Fruit fly (Drosophila melanogaster): ENCODE data around the gene CG17568.
A peak's percentile ranks its signal among the peaks of the same experiment; 100 is the strongest.

CG17568 gene

dm6 chr2L:19161307-19161999 is 20.0 kb downstream of the CG17568 start (continued):
- TF ChIP-seq CG3281 (GFP tag; optimal IDR thresholded peaks at IDR 0.05) (no peak), Dbx (GFP tag; IDR thresholded peaks at IDR 0.05) (no peak), seq (GFP tag; IDR thresholded peaks at IDR 0.05) (no peak), CG1832 (GFP tag; optimal IDR thresholded peaks at IDR 0.05) (peak; percentile 68), her (GFP tag; optimal IDR thresholded peaks at IDR 0.05) (no peak), CG4328 (GFP tag; optimal IDR thresholded peaks at IDR 0.05) (no peak), CG17612 (GFP tag; IDR thresholded peaks at IDR 0.05) (no peak), Aef1 (GFP tag; IDR thresholded peaks at IDR 0.05) (no peak), D (optimal IDR thresholded peaks at IDR 0.05) (peak; percentile 64), D (GFP tag; optimal IDR thresholded peaks at IDR 0.05) (no peak), CG10321 (GFP tag; IDR thresholded peaks at IDR 0.05) (peak; percentile 27; the same call in 1 of the 2 replicates), ci (GFP tag; IDR thresholded peaks at IDR 0.05) (0 out of 3 replicates have a peak, but pooled peaks have one; percentile 16), gem (tag; optimal IDR thresholded peaks at IDR 0.05) (no peak), CG10431 (GFP tag; optimal IDR thresholded peaks at IDR 0.05) (no peak), CG2199 (GFP tag; IDR thresholded peaks at IDR 0.05) (peak; percentile 75), Trl (optimal IDR thresholded peaks at IDR 0.05) (peak; percentile 19 to 69), Trl (GFP tag; optimal IDR thresholded peaks at IDR 0.05) (no peak), eve (GFP tag; optimal IDR thresholded peaks at IDR 0.05) (no peak), tx (GFP tag; optimal IDR thresholded peaks at IDR 0.05) (no peak), bsh (GFP tag; optimal IDR thresholded peaks at IDR 0.05) (peak in 1 of 2 experiments; percentile 94), CG17359 (tag; optimal IDR thresholded peaks at IDR 0.05) (peak; percentile 70), pfk (GFP tag; optimal IDR thresholded peaks at IDR 0.05) (peak; percentile 87), Optix (GFP tag; IDR thresholded peaks at IDR 0.05) (no peak), chinmo (GFP tag; IDR thresholded peaks at IDR 0.05; ENCODE audit: partially characterized antibody) (no peak), CG15073 (GFP tag; optimal IDR thresholded peaks at IDR 0.05) (peak; percentile 98), CG8478 (optimal IDR thresholded peaks at IDR 0.05) (peak; percentile 42), nom (GFP tag; optimal IDR thresholded peaks at IDR 0.05) (peak; percentile 99), corto (GFP tag; optimal IDR thresholded peaks at IDR 0.05) (peak; percentile 60), CG4854 (GFP tag; optimal IDR thresholded peaks at IDR 0.05) (no peak), fd96Cb (tag; optimal IDR thresholded peaks at IDR 0.05) (no peak), NFAT (GFP tag; IDR thresholded peaks at IDR 0.05) (no peak), chn (GFP tag; optimal IDR thresholded peaks at IDR 0.05) (peak; percentile 10), kay (GFP tag; optimal IDR thresholded peaks at IDR 0.05) (no peak), E2f1 (GFP tag; IDR thresholded peaks at IDR 0.05) (no peak), abd-A (tag; optimal IDR thresholded peaks at IDR 0.05) (no peak), crol (GFP tag; IDR thresholded peaks at IDR 0.05) (peak; percentile 46), Drgx (GFP tag; IDR thresholded peaks at IDR 0.05) (peak; percentile 47), kni (GFP tag; optimal IDR thresholded peaks at IDR 0.05) (peak; percentile 77), Nf-YC (tag; optimal IDR thresholded peaks at IDR 0.05) (no peak), pum (GFP tag; optimal IDR thresholded peaks at IDR 0.05) (no peak), CG11247 (GFP tag; IDR thresholded peaks at IDR 0.05) (no peak), CG15696 (tag; optimal IDR thresholded peaks at IDR 0.05) (no peak)
